Worm (Caenorhabditis elegans) whole organism, young adult: ENCODE data around the gene Y62H9A.12.

Experiments
- B0019.2 ChIP-seq: fragments of 200-800 bp; sonication (Bioruptor generic); conservative IDR thresholded peaks from 2 replicates; pipeline ENCODE4 v1.3.6; 2022; ENCODE audit warnings: missing genetic modification reagents, missing genetic modification characterization, missing compliant biosample characterization
- Y53F4B.3 ChIP-seq: fragments of 200-800 bp; sonication (Bioruptor generic); IDR thresholded peaks from 2 replicates; pipeline ENCODE4 v1.3.6; 2022; ENCODE audit warnings: missing genetic modification reagents, missing genetic modification characterization, missing compliant biosample characterization
- ama-1 ChIP-seq, 3 experiments: fragments of 150-350 bp in 1 of 3; sonication (generic microtip) in 2 of 3; optimal IDR thresholded peaks; 2 replicates each; lab custom pipeline; 2014 to 2018; ENCODE audit warnings: missing biosample characterization in 2 of 3, missing genetic modification characterization in 2 of 3, missing genetic modification reagents in 2 of 3
- chd-7 ChIP-seq: sonication (generic microtip); optimal IDR thresholded peaks from 2 replicates; lab custom pipeline; 2016; ENCODE audit warnings: mild to moderate bottlenecking, missing genetic modification characterization, moderate library complexity, missing compliant biosample characterization
- dox-1 ChIP-seq: fragments of 200-800 bp; sonication (Bioruptor generic); IDR thresholded peaks from 2 replicates; pipeline ENCODE4 v1.3.6; 2022; ENCODE audit warnings: missing genetic modification reagents, missing genetic modification characterization, missing compliant biosample characterization
- egl-18 ChIP-seq: fragments of 200-800 bp; sonication (Bioruptor generic); IDR thresholded peaks from 2 replicates; pipeline ENCODE4 v1.3.6; 2022; ENCODE audit warnings: missing genetic modification reagents, missing genetic modification characterization, missing compliant biosample characterization
- ekl-4 ChIP-seq: fragments of 200-800 bp; sonication (Bioruptor generic); IDR thresholded peaks from 2 replicates; pipeline ENCODE4 v1.3.6; 2022; ENCODE audit warnings: missing genetic modification reagents, missing genetic modification characterization, missing compliant biosample characterization
- him-1 ChIP-seq: sonication (generic microtip); optimal IDR thresholded peaks from 2 replicates; lab custom pipeline; 2016; ENCODE audit warnings: missing genotype, missing genetic modification reagents, missing genetic modification characterization, missing compliant biosample characterization
- pha-4 ChIP-seq: fragments of 150-350 bp; sonication (generic microtip); optimal IDR thresholded peaks from 2 replicates; lab custom pipeline; 2014; ENCODE audit warnings: missing biosample characterization, missing genetic modification reagents, missing genetic modification characterization
- rcor-1 ChIP-seq: fragments of 200-800 bp; sonication (Bioruptor generic); IDR thresholded peaks from 2 replicates; pipeline ENCODE4 v1.3.6; 2022; ENCODE audit warnings: missing genetic modification reagents, missing genetic modification characterization, missing compliant biosample characterization
- snpc-4 ChIP-seq, 5 experiments: fragments of 150-350 bp in 1 of 5; sonication (generic microtip) in 4 of 5; optimal IDR thresholded peaks; 2 replicates each; lab custom pipeline; 2014 to 2018; ENCODE audit warnings: missing genetic modification characterization in 5 of 5, missing biosample characterization in 3 of 5, antibody characterized with exemption in 2 of 5, mild to moderate bottlenecking in 2 of 5, missing compliant biosample characterization in 2 of 5, missing genotype in 2 of 5, moderate library complexity in 2 of 5, missing genetic modification reagents in 1 of 5

ce11 chrX:11869260-11869659 lies 44.7 kb upstream of the Y62H9A.12 start, which contains the start of gene dot-1.2:
- TF ChIP-seq ama-1 (optimal IDR thresholded peaks at IDR 0.05; lab: Kevin White, UChicago) = no peak
- no peak for TF ChIP-seq ama-1 (GFP tag; optimal IDR thresholded peaks at IDR 0.05; lab: Kevin White, UChicago)
- TF ChIP-seq pha-4 (tag; lab: Kevin White, UChicago) = no peak
- no peak for TF ChIP-seq rcor-1 (GFP tag; lab: Robert Waterston, UW)
- no peak for TF ChIP-seq B0019.2 (GFP tag; lab: Robert Waterston, UW)
- no peak for TF ChIP-seq Y53F4B.3 (GFP tag; lab: Robert Waterston, UW)
- no peak for TF ChIP-seq dox-1 (GFP tag; lab: Robert Waterston, UW)
- TF ChIP-seq him-1 = no peak
- TF ChIP-seq ekl-4 (GFP tag; lab: Robert Waterston, UW) = no peak
- TF ChIP-seq egl-18 = no peak
- no peak for TF ChIP-seq chd-7 (tag; lab: Kevin White, UChicago)
- no peak for TF ChIP-seq snpc-4 (GFP tag; optimal IDR thresholded peaks at IDR 0.05; lab: Kevin White, UChicago)
- TF ChIP-seq snpc-4 (tag; optimal IDR thresholded peaks at IDR 0.05; lab: Kevin White, UChicago) = no peak
